Fruit fly (Drosophila melanogaster) whole organism, prepupa: Measurements from ENCODE around the gene CG43175.

ENCODE experiments used
- CG32006 ChIP-seq: fragments of 200-800 bp; sonication (Bioruptor generic); optimal IDR thresholded peaks from 3 replicates; lab custom pipeline; 2017; ENCODE audit warnings: missing biosample characterization, mild to moderate bottlenecking, missing genetic modification characterization
- dsx ChIP-seq: fragments of 200-800 bp; optimal IDR thresholded peaks from 3 replicates; lab custom pipeline; 2019; ENCODE audit warnings: missing biosample characterization, mild to moderate bottlenecking, missing genetic modification characterization, moderate library complexity; ENCODE audit not compliant: poor library complexity, severe bottlenecking
- svp ChIP-seq: fragments of 200-800 bp; sonication (Bioruptor generic); peaks from one replicate; lab custom pipeline; 2016; ENCODE audit warnings: missing biosample characterization, missing genetic modification characterization

- no peak for TF ChIP-seq svp (GFP tag; lab: Kevin White, UChicago)
- TF ChIP-seq dsx (GFP tag; lab: Kevin White, UChicago): no peak
- no peak for TF ChIP-seq CG32006 (GFP tag; lab: Kevin White, UChicago)
These were observed 56.4 kb downstream of the CG43175 start, which contains the start of gene CG31249 for dm6 chr3R:17686875-17687274.
